Worm (Caenorhabditis elegans) whole organism, L3 larva: ENCODE results near the gene prx-12.

ENCODE experiments used
- R02D3.7 ChIP-seq: fragments of 150-350 bp; optimal IDR thresholded peaks from 2 replicates; lab custom pipeline; 2014; ENCODE audit warnings: missing biosample characterization, missing genetic modification characterization
- ZK546.5 ChIP-seq: sonication (generic microtip); optimal IDR thresholded peaks from 2 replicates; lab custom pipeline; 2017; ENCODE audit warnings: missing biosample characterization, missing genetic modification characterization
- ceh-9 ChIP-seq: sonication (generic microtip); optimal IDR thresholded peaks from 2 replicates; lab custom pipeline; 2018; ENCODE audit warnings: missing biosample characterization, missing genetic modification characterization
- egl-5 ChIP-seq: fragments of 150-350 bp; optimal IDR thresholded peaks from 2 replicates; lab custom pipeline; 2017; ENCODE audit warnings: missing biosample characterization, missing genetic modification reagents, missing genetic modification characterization, inconsistent platforms
- elt-2 ChIP-seq: sonication (generic microtip); optimal IDR thresholded peaks from 2 replicates; lab custom pipeline; 2016; ENCODE audit warnings: missing genetic modification reagents, mild to moderate bottlenecking, missing genetic modification characterization, missing compliant biosample characterization
- elt-3 ChIP-seq, 3 experiments: fragments of 150-350 bp in 1 of 3; sonication (generic microtip) in 2 of 3; optimal IDR thresholded peaks; 2 replicates in 2 of 3; 4 replicates in 1 of 3; lab custom pipeline; 2014 to 2017; ENCODE audit warnings: missing biosample characterization in 3 of 3, missing genetic modification characterization in 3 of 3
- eor-1 ChIP-seq, 2 experiments: fragments of 150-350 bp; optimal IDR thresholded peaks; 2 replicates each; lab custom pipeline; 2014 to 2018; ENCODE audit warnings: missing biosample characterization in 2 of 2, missing genetic modification characterization in 2 of 2
- fkh-10 ChIP-seq: sonication (generic microtip); optimal IDR thresholded peaks from 2 replicates; lab custom pipeline; 2017; ENCODE audit warnings: missing biosample characterization, missing genetic modification reagents, missing genetic modification characterization
- fos-1 ChIP-seq: fragments of 150-350 bp; optimal IDR thresholded peaks from 2 replicates; lab custom pipeline; 2014; ENCODE audit warnings: missing biosample characterization, missing genetic modification characterization
- hmg-11 ChIP-seq: sonication (generic microtip); optimal IDR thresholded peaks from 2 replicates; lab custom pipeline; 2016; ENCODE audit warnings: missing genetic modification characterization, missing compliant biosample characterization
- lin-15B ChIP-seq: fragments of 150-350 bp; optimal IDR thresholded peaks from 2 replicates; lab custom pipeline; 2014; ENCODE audit warnings: missing biosample characterization, missing genetic modification characterization
- lin-39 ChIP-seq: fragments of 150-350 bp; optimal IDR thresholded peaks from 2 replicates; lab custom pipeline; 2018; ENCODE audit warnings: missing biosample characterization, missing genetic modification reagents, missing genetic modification characterization
- lsy-12 ChIP-seq: sonication (generic microtip); optimal IDR thresholded peaks from 2 replicates; lab custom pipeline; 2016; ENCODE audit warnings: mild to moderate bottlenecking, missing genetic modification characterization, missing compliant biosample characterization
- nfya-1 ChIP-seq: sonication (generic microtip); optimal IDR thresholded peaks from 2 replicates; lab custom pipeline; 2017; ENCODE audit warnings: missing genetic modification characterization, mild to moderate bottlenecking, missing compliant biosample characterization, antibody characterized with exemption, moderate library complexity; ENCODE audit not compliant: insufficient read depth
- nhr-11 ChIP-seq: fragments of 150-350 bp; optimal IDR thresholded peaks from 2 replicates; lab custom pipeline; 2014; ENCODE audit warnings: missing biosample characterization, missing genetic modification characterization
- nhr-12 ChIP-seq: fragments of 150-350 bp; optimal IDR thresholded peaks from 2 replicates; lab custom pipeline; 2014; ENCODE audit warnings: missing biosample characterization, missing genetic modification characterization
- nhr-23 ChIP-seq: fragments of 150-350 bp; optimal IDR thresholded peaks from 2 replicates; lab custom pipeline; 2014; ENCODE audit warnings: missing biosample characterization, missing genetic modification reagents, missing genetic modification characterization
- nhr-237 ChIP-seq: fragments of 150-350 bp; optimal IDR thresholded peaks from 2 replicates; lab custom pipeline; 2014; ENCODE audit warnings: missing biosample characterization, missing genetic modification characterization
- nhr-25 ChIP-seq: sonication (generic microtip); optimal IDR thresholded peaks from 2 replicates; lab custom pipeline; 2017; ENCODE audit warnings: missing biosample characterization, missing genetic modification characterization
- nhr-43 ChIP-seq: sonication (generic microtip); optimal IDR thresholded peaks from 2 replicates; lab custom pipeline; 2016; ENCODE audit warnings: mild to moderate bottlenecking, missing genetic modification characterization, missing compliant biosample characterization; ENCODE audit not compliant: poor library complexity, severe bottlenecking
- nhr-67 ChIP-seq: fragments of 150-350 bp; optimal IDR thresholded peaks from 2 replicates; lab custom pipeline; 2014; ENCODE audit warnings: missing biosample characterization, missing genetic modification characterization
- nhr-77 ChIP-seq: fragments of 150-350 bp; optimal IDR thresholded peaks from 2 replicates; lab custom pipeline; 2014; ENCODE audit warnings: missing biosample characterization, missing genetic modification characterization
- pha-4 ChIP-seq: fragments of 150-350 bp; optimal IDR thresholded peaks from 2 replicates; lab custom pipeline; 2014; ENCODE audit warnings: missing biosample characterization, missing genetic modification reagents, missing genetic modification characterization
- pqm-1 ChIP-seq: fragments of 150-350 bp; optimal IDR thresholded peaks from 2 replicates; lab custom pipeline; 2017; ENCODE audit warnings: missing biosample characterization, missing genetic modification characterization, inconsistent platforms
- sea-2 ChIP-seq: fragments of 150-350 bp; sonication (generic microtip); optimal IDR thresholded peaks from 4 replicates; lab custom pipeline; 2014; ENCODE audit warnings: missing biosample characterization, missing genetic modification reagents, missing genetic modification characterization
- skn-1 ChIP-seq: fragments of 150-350 bp; optimal IDR thresholded peaks from 2 replicates; lab custom pipeline; 2014; ENCODE audit warnings: missing biosample characterization, missing genetic modification characterization
- snpc-4 ChIP-seq: fragments of 150-350 bp; optimal IDR thresholded peaks from 2 replicates; lab custom pipeline; 2014; ENCODE audit warnings: missing biosample characterization, missing genetic modification characterization
- tbx-2 ChIP-seq: sonication (generic microtip); optimal IDR thresholded peaks from 2 replicates; lab custom pipeline; 2016; ENCODE audit warnings: mild to moderate bottlenecking, missing genetic modification characterization, missing compliant biosample characterization
- unc-62 ChIP-seq: fragments of 150-350 bp; sonication (generic microtip); optimal IDR thresholded peaks from 4 replicates; lab custom pipeline; 2014; ENCODE audit warnings: missing biosample characterization, missing genetic modification reagents, missing genetic modification characterization
- zag-1 ChIP-seq: fragments of 150-350 bp; optimal IDR thresholded peaks from 2 replicates; lab custom pipeline; 2014; ENCODE audit warnings: missing biosample characterization, missing genetic modification characterization
- ztf-11 ChIP-seq: fragments of 150-350 bp; optimal IDR thresholded peaks from 2 replicates; lab custom pipeline; 2014; ENCODE audit warnings: missing biosample characterization, missing genetic modification characterization
- ztf-4 ChIP-seq: fragments of 150-350 bp; optimal IDR thresholded peaks from 2 replicates; lab custom pipeline; 2014; ENCODE audit warnings: missing biosample characterization, missing genetic modification characterization

prx-12 gene

ce11 chrX:11377370-11377769, 15.7 kb upstream of the prx-12 start, which contains the start of gene tni-1:
tni-1 (minus strand) TSS chrX:11377470.
- TF ChIP-seq nhr-23 (tag; lab: Kevin White, UChicago) (no peak), snpc-4 (no peak), zag-1 (tag; lab: Kevin White, UChicago) (no peak), ceh-9 (tag; lab: Kevin White, UChicago) (no peak), pqm-1 (tag; lab: Kevin White, UChicago) (no peak), tbx-2 (tag; lab: Kevin White, UChicago) (no peak), nhr-237 (tag; lab: Kevin White, UChicago) (no peak), fkh-10 (GFP tag; lab: Kevin White, UChicago) (no peak), lsy-12 (tag; lab: Kevin White, UChicago) (no peak)
- TF ChIP-seq, all 47 proteins: peak for 0

DNA sequence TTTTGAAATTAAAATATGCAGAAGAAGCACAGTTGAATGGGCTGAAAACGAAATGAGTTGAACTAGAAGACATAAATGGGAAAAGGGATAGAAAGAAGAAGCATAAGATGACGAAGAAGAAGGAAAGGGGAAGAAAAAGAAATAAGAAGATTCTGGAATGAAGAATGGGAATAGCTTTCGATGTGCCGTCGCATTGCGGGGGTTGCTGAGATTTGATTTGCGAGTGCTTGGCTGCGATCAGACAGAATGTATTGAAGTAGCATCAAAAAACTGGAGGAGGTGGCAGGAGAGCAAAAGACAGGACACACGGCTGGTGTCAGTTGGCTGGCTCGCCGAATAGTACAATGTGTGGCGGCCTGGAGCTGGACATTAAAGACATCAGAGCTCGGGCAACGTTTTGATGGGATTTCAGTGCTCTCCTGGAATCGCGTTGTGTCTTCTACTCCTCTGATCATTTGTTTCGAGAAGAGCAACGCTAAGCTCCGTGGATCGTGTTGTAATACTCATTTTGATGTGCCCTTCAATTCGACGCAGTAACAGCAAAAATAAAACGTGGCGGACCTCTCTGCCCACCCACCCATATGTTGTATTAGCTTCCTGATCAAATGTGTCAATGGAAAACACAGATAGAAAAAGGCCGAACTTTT, 13.8 kb upstream of the prx-12 start:
- no peak for TF ChIP-seq nhr-67
- TF ChIP-seq nfya-1 (tag; lab: Kevin White, UChicago), result peak; percentile 34
- no peak for TF ChIP-seq nhr-12
- TF ChIP-seq fkh-10 (GFP tag; lab: Kevin White, UChicago), result peak; percentile 20
- no peak for TF ChIP-seq lin-15B (tag; lab: Kevin White, UChicago)
- TF ChIP-seq lin-39, result peak; percentile 22
- TF ChIP-seq egl-5 (tag; lab: Kevin White, UChicago), result peak; percentile 0

- no peak for TF ChIP-seq nhr-25
- peak; percentile 41 for TF ChIP-seq nhr-23 (tag; lab: Kevin White, UChicago)
Observed at ce11 chrX:11383359-11383758, 9.7 kb upstream of the prx-12 start.

- peak; percentile 66 for TF ChIP-seq nhr-25
- peak; percentile 22 for TF ChIP-seq hmg-11 (tag; lab: Kevin White, UChicago)
- peak; percentile 31 for TF ChIP-seq nfya-1 (tag; lab: Kevin White, UChicago)
- TF ChIP-seq lin-39, result no peak
- TF ChIP-seq, all 47 proteins: peak for 3
Observed at ce11 chrX:11384534-11385441, 8.3 kb upstream of the prx-12 start, which contains the start of the genes F08B12.11 and prmn-1. F08B12.11 (plus strand) TSS chrX:11385054. prmn-1 (plus strand) TSS chrX:11385084.

ce11 chrX:11385916-11386315, 7.2 kb upstream of the prx-12 start:
- TF ChIP-seq elt-2, result no peak
- no peak for TF ChIP-seq fos-1 (tag; lab: Kevin White, UChicago)
- no peak for TF ChIP-seq sea-2 (GFP tag; lab: Kevin White, UChicago)
- TF ChIP-seq nhr-11, result no peak
- TF ChIP-seq eor-1 (tag; optimal IDR thresholded peaks at IDR 0.05; lab: Kevin White, UChicago), result no peak
- TF ChIP-seq ztf-11 (tag; lab: Kevin White, UChicago), result no peak
- no peak for TF ChIP-seq elt-3 (tag; optimal IDR thresholded peaks at IDR 0.05; lab: Kevin White, UChicago)
- TF ChIP-seq pqm-1 (tag; lab: Kevin White, UChicago), result no peak
- peak; percentile 26 for TF ChIP-seq nhr-23 (tag; lab: Kevin White, UChicago)
- peak; percentile 1 for TF ChIP-seq nhr-25
- TF ChIP-seq ceh-9 (tag; lab: Kevin White, UChicago), result no peak
- TF ChIP-seq nhr-43 (tag; lab: Kevin White, UChicago), result no peak
- TF ChIP-seq R02D3.7 (tag; lab: Kevin White, UChicago), result no peak
- no peak for TF ChIP-seq unc-62 (GFP tag; lab: Kevin White, UChicago)
- no peak for TF ChIP-seq snpc-4
- TF ChIP-seq pha-4, result no peak

DNA sequence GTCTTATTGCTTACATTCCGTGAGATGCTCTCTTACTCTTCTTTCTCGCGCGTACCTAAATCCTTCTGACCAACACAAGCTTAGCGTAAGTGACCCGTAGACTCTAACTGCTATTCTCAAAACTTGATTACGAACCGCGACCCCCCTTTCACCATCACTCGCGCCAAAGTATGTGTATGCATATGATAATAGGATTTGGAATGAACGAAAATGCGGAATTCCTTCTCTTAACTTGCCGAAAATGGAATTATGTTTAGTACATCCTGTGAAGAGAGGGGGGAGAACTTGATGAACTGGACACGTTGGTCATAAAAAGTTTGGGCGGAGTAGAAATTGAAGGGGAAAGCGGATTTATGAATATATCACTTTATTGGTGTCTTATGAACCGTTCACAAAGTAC, 6.2 kb upstream of the prx-12 start:
- TF ChIP-seq ztf-4 (no peak), ZK546.5 (no peak), nhr-77 (tag; lab: Kevin White, UChicago) (no peak), unc-62 (GFP tag; lab: Kevin White, UChicago) (no peak), nfya-1 (tag; lab: Kevin White, UChicago) (peak; percentile 11), skn-1 (no peak), fkh-10 (GFP tag; lab: Kevin White, UChicago) (peak; percentile 95)
